Fruit fly (Drosophila melanogaster) whole organism, embryonic: ENCODE measurements around the gene Alg12.
A peak's percentile ranks its signal among the peaks of the same experiment; 100 is the strongest.

Experiments
- CG11560 ChIP-seq: fragments of 200-800 bp; sonication (Bioruptor generic); IDR thresholded peaks from 3 replicates; pipeline ENCODE4 v1.3.6; 2022; ENCODE audit warnings: missing biosample characterization, missing genetic modification characterization
- CG13287 ChIP-seq: fragments of 200-800 bp; sonication (Bioruptor generic); IDR thresholded peaks from 2 replicates; pipeline ENCODE4 v1.3.6; 2022; ENCODE audit warnings: missing biosample characterization, missing genetic modification characterization; ENCODE audit not compliant: partially characterized antibody
- CG13296 ChIP-seq: fragments of 200-800 bp; sonication (Bioruptor generic); optimal IDR thresholded peaks from 3 replicates; lab custom pipeline; 2018; ENCODE audit warnings: missing biosample characterization, mild to moderate bottlenecking, missing genetic modification characterization
- CG2875 ChIP-seq: fragments of 200-800 bp; sonication (Bioruptor generic); optimal IDR thresholded peaks from 2 replicates; lab custom pipeline; 2017; ENCODE audit warnings: missing biosample characterization, mild to moderate bottlenecking, missing genetic modification characterization, missing genetic modification reagents
- CG7271 ChIP-seq: fragments of 200-800 bp; sonication (Bioruptor generic); optimal IDR thresholded peaks from 2 replicates; lab custom pipeline; 2018; ENCODE audit warnings: missing biosample characterization, mild to moderate bottlenecking, missing genetic modification characterization, moderate library complexity
- ERR ChIP-seq: fragments of 200-800 bp; sonication (Bioruptor generic); optimal IDR thresholded peaks from 2 replicates; lab custom pipeline; 2016; ENCODE audit warnings: missing biosample characterization, missing genetic modification characterization
- grn ChIP-seq: fragments of 200-800 bp; sonication (Bioruptor generic); optimal IDR thresholded peaks from 3 replicates; lab custom pipeline; 2017; ENCODE audit warnings: missing biosample characterization, missing genetic modification characterization
- gsb ChIP-seq: fragments of 200-800 bp; sonication (Bioruptor generic); IDR thresholded peaks from 2 replicates; pipeline ENCODE4 v1.3.6; 2022; ENCODE audit warnings: missing biosample characterization, missing genetic modification characterization
- hth ChIP-seq: fragments of >200 bp; optimal IDR thresholded peaks from 2 replicates; lab custom pipeline; 2017; ENCODE audit warnings: inconsistent platforms
- prd ChIP-seq, 3 experiments: fragments of >200 bp in 2 of 3; fragments of 200-800 bp in 1 of 3; sonication (Bioruptor generic) in 1 of 3; optimal IDR thresholded peaks in 2 of 3; IDR thresholded peaks in 1 of 3; 2 replicates in 2 of 3; 3 replicates in 1 of 3; pipeline versions ENCODE4 v1.3.6 to Lab custom; 2017 to 2022; ENCODE audit warnings: missing biosample characterization in 1 of 3, missing genetic modification characterization in 1 of 3
- stc ChIP-seq: fragments of 200-800 bp; sonication (Bioruptor generic); IDR thresholded peaks from 2 replicates; pipeline ENCODE4 v1.3.6; 2022; ENCODE audit warnings: missing biosample characterization, missing genetic modification characterization

DNA sequence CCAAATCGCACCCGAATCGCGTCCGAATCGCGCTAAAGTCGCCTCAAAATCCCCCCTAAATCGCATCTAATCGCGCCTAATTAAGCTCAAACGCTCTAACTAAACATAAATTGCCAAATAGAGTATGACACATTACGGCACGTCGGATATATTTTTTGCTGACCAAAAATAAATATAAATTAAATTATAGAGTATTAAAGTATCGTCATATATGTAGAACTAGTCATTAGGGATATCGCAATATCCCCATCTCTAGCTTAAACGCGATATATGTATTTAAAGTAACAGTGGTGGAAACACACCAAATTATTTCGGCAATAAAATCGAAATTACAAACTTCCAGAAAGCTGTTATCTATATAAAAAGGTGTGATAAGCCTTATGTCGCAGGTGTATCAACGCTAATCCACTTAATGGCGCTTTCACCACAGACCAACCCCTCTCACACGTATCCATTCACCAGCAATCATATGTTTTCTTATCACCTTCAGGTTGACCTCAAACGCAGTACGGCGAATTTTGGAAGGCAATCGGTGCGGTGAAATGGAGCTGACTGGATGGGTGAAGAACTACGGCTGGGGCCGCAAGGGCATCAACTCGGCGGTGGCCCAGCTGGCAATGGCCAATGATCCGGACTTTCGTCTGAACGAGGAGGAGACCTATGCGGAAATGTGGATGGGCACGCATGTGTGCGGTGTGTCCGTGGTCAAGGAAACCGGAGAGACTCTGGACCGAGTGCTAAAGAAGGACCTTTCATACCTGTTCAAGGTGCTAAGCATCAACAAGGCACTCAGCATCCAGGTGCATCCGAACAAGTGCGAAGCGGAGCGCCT is 3.3 kb downstream of the Alg12 start, which contains the start of gene Mpi:
- no peak for TF ChIP-seq CG11560 (tag; lab: Robert Waterston, UW)
- TF ChIP-seq stc (GFP tag; lab: Robert Waterston, UW): no peak
- peak; percentile 97 for TF ChIP-seq ERR (GFP tag; lab: Kevin White, UChicago)
- TF ChIP-seq CG13296 (GFP tag; lab: Kevin White, UChicago): peak; percentile 29
- no peak for TF ChIP-seq grn (GFP tag; lab: Kevin White, UChicago)
- TF ChIP-seq CG13287 (GFP tag; lab: Robert Waterston, UW): peak; percentile 69
- TF ChIP-seq CG2875 (GFP tag; lab: Kevin White, UChicago): peak; percentile 14
- TF ChIP-seq CG7271 (tag; lab: Kevin White, UChicago): no peak
- TF ChIP-seq gsb (GFP tag; lab: Robert Waterston, UW): no peak
- TF ChIP-seq prd (optimal IDR thresholded peaks at IDR 0.05; lab: Kevin White, UChicago): no peak
- 0 out of 3 replicates have a peak, but pooled peaks have one; percentile 15 for TF ChIP-seq prd (GFP tag; IDR thresholded peaks at IDR 0.05; lab: Robert Waterston, UW)
- no peak for TF ChIP-seq hth
